Fruit fly (Drosophila melanogaster) whole organism, embryonic: ENCODE results near the gene CG9117.

Experiments used
- Atf6 ChIP-seq: fragments of 200-800 bp; sonication (Bioruptor generic); IDR thresholded peaks from 2 replicates; pipeline ENCODE4 v1.3.6; 2022; ENCODE audit warnings: missing biosample characterization, missing genetic modification characterization
- CG10321 ChIP-seq: fragments of 200-800 bp; sonication (Bioruptor generic); IDR thresholded peaks from 2 replicates; pipeline ENCODE4 v1.3.6; 2022; ENCODE audit warnings: missing biosample characterization, missing genetic modification characterization
- CG12219 ChIP-seq: fragments of 200-800 bp; sonication (Bioruptor generic); optimal IDR thresholded peaks from 3 replicates; lab custom pipeline; 2018; ENCODE audit warnings: missing biosample characterization, mild to moderate bottlenecking, missing genetic modification characterization
- CG17328 ChIP-seq: fragments of 200-800 bp; sonication (Bioruptor generic); IDR thresholded peaks from 2 replicates; pipeline ENCODE4 v1.3.6; 2022; ENCODE audit warnings: missing biosample characterization, missing genetic modification characterization
- CG2199 ChIP-seq: fragments of 200-800 bp; sonication (Bioruptor generic); IDR thresholded peaks from 3 replicates; pipeline ENCODE4 v1.3.6; 2022; ENCODE audit warnings: missing biosample characterization, missing genetic modification characterization
- CG2202 ChIP-seq: fragments of 200-800 bp; sonication (Bioruptor generic); optimal IDR thresholded peaks from 2 replicates; lab custom pipeline; 2018; ENCODE audit warnings: missing biosample characterization, mild to moderate bottlenecking, missing genetic modification characterization
- CG2889 ChIP-seq: fragments of 200-800 bp; sonication (Bioruptor generic); IDR thresholded peaks from 3 replicates; pipeline ENCODE4 v1.3.6; 2022; ENCODE audit warnings: missing biosample characterization, missing genetic modification characterization
- CG30431 ChIP-seq: fragments of 200-800 bp; sonication (Bioruptor generic); optimal IDR thresholded peaks from 2 replicates; lab custom pipeline; 2017; ENCODE audit warnings: missing biosample characterization, missing genetic modification characterization
- CG4328 ChIP-seq: fragments of 200-800 bp; sonication (Bioruptor generic); optimal IDR thresholded peaks from 3 replicates; lab custom pipeline; 2017; ENCODE audit warnings: missing biosample characterization, missing genetic modification reagents, missing genetic modification characterization
- CG4854 ChIP-seq: fragments of 200-800 bp; sonication (Bioruptor generic); optimal IDR thresholded peaks from 2 replicates; lab custom pipeline; 2016; ENCODE audit warnings: missing biosample characterization, missing genetic modification characterization, inconsistent platforms
- CG7963 ChIP-seq: fragments of 200-800 bp; sonication (Bioruptor generic); IDR thresholded peaks from 3 replicates; pipeline ENCODE4 v1.3.6; 2022; ENCODE audit warnings: missing biosample characterization, missing genetic modification characterization; ENCODE audit not compliant: partially characterized antibody
- CG8944 ChIP-seq: fragments of 200-800 bp; sonication (Bioruptor generic); optimal IDR thresholded peaks from 3 replicates; lab custom pipeline; 2016; ENCODE audit warnings: missing biosample characterization, missing genetic modification characterization
- CG9609 ChIP-seq: fragments of 200-800 bp; sonication (Bioruptor generic); optimal IDR thresholded peaks from 3 replicates; lab custom pipeline; 2016; ENCODE audit warnings: missing biosample characterization, missing genetic modification characterization
- CG9727 ChIP-seq: fragments of 200-800 bp; sonication (Bioruptor generic); optimal IDR thresholded peaks from 3 replicates; lab custom pipeline; 2017; ENCODE audit warnings: missing biosample characterization, mild to moderate bottlenecking, missing genetic modification characterization
- CG9817 ChIP-seq: fragments of 200-800 bp; sonication (Bioruptor generic); optimal IDR thresholded peaks from 2 replicates; lab custom pipeline; 2018; ENCODE audit warnings: missing biosample characterization, mild to moderate bottlenecking, missing genetic modification characterization, moderate library complexity
- CG9876 ChIP-seq: fragments of 200-800 bp; sonication (Bioruptor generic); optimal IDR thresholded peaks from 2 replicates; lab custom pipeline; 2016; ENCODE audit warnings: missing biosample characterization, missing genetic modification characterization
- E2f2 ChIP-seq: fragments of 200-800 bp; sonication (Bioruptor generic); IDR thresholded peaks from 2 replicates; pipeline ENCODE4 v1.3.6; 2022; ENCODE audit warnings: missing biosample characterization, missing genetic modification characterization
- ERR ChIP-seq: fragments of 200-800 bp; sonication (Bioruptor generic); optimal IDR thresholded peaks from 2 replicates; lab custom pipeline; 2016; ENCODE audit warnings: missing biosample characterization, missing genetic modification characterization
- Ets97D ChIP-seq: fragments of 200-800 bp; sonication (Bioruptor generic); optimal IDR thresholded peaks from 3 replicates; lab custom pipeline; 2016; ENCODE audit warnings: missing biosample characterization, missing genetic modification characterization
- HLH54F ChIP-seq: fragments of 200-800 bp; sonication (Bioruptor generic); optimal IDR thresholded peaks from 3 replicates; lab custom pipeline; 2016; ENCODE audit warnings: missing biosample characterization, missing genetic modification characterization
- Hmr ChIP-seq: fragments of 200-800 bp; sonication (Bioruptor generic); optimal IDR thresholded peaks from 3 replicates; lab custom pipeline; 2017; ENCODE audit warnings: mild to moderate bottlenecking, missing biosample characterization, missing genetic modification reagents, missing genetic modification characterization
- Meics ChIP-seq: fragments of 200-800 bp; sonication (Bioruptor generic); optimal IDR thresholded peaks from 2 replicates; lab custom pipeline; 2017; ENCODE audit warnings: missing biosample characterization, mild to moderate bottlenecking, missing genetic modification characterization
- NK7.1 ChIP-seq: fragments of 200-800 bp; sonication (Bioruptor generic); optimal IDR thresholded peaks from 3 replicates; lab custom pipeline; 2016; ENCODE audit warnings: missing biosample characterization, missing genetic modification characterization
- Pdp1 ChIP-seq, 2 experiments: fragments of 200-800 bp; sonication (Bioruptor generic); optimal IDR thresholded peaks; 3 replicates each; lab custom pipeline; 2016; ENCODE audit warnings: missing biosample characterization in 2 of 2, missing genetic modification characterization in 2 of 2, mild to moderate bottlenecking in 1 of 2, moderate library complexity in 1 of 2
- Sin3A ChIP-seq: fragments of >200 bp; optimal IDR thresholded peaks from 2 replicates; lab custom pipeline; 2018
- Ssrp ChIP-seq: fragments of 200-800 bp; sonication (Bioruptor generic); optimal IDR thresholded peaks from 2 replicates; lab custom pipeline; 2018; ENCODE audit warnings: missing biosample characterization, mild to moderate bottlenecking, missing genetic modification characterization, moderate library complexity
- Stat92E ChIP-seq, 3 experiments: fragments of >200 bp in 2 of 3; fragments of 200-800 bp in 1 of 3; sonication (Bioruptor generic) in 1 of 3; optimal IDR thresholded peaks; 2 replicates each; lab custom pipeline; 2017 to 2019; ENCODE audit warnings: missing biosample characterization in 3 of 3, missing genetic modification characterization in 3 of 3, mild to moderate bottlenecking in 1 of 3, moderate library complexity in 1 of 3
- Taf1 ChIP-seq: fragments of 200-800 bp; sonication (Bioruptor generic); IDR thresholded peaks from 2 replicates; pipeline ENCODE4 v1.3.6; 2022; ENCODE audit warnings: missing biosample characterization, missing genetic modification characterization
- Xrp1 ChIP-seq: fragments of 200-800 bp; sonication (Bioruptor generic); IDR thresholded peaks from 2 replicates; pipeline ENCODE4 v1.3.6; 2022; ENCODE audit warnings: missing biosample characterization, missing genetic modification characterization
- al ChIP-seq: fragments of 200-800 bp; sonication (Bioruptor generic); IDR thresholded peaks from 2 replicates; pipeline ENCODE4 v1.3.6; 2022; ENCODE audit warnings: missing biosample characterization, missing genetic modification characterization
- amos ChIP-seq: fragments of 200-800 bp; sonication (Bioruptor generic); IDR thresholded peaks from 2 replicates; pipeline ENCODE4 v1.3.6; 2022; ENCODE audit warnings: missing biosample characterization, missing genetic modification characterization; ENCODE audit not compliant: partially characterized antibody
- ato ChIP-seq: fragments of 200-800 bp; sonication (Bioruptor generic); IDR thresholded peaks from 2 replicates; pipeline ENCODE4 v1.3.6; 2022; ENCODE audit warnings: missing biosample characterization, missing genetic modification characterization; ENCODE audit not compliant: partially characterized antibody
- dati ChIP-seq: fragments of 200-800 bp; sonication (Bioruptor generic); IDR thresholded peaks from 2 replicates; pipeline ENCODE4 v1.3.6; 2022; ENCODE audit warnings: missing biosample characterization, missing genetic modification characterization
- disco-r ChIP-seq: fragments of 200-800 bp; sonication (Bioruptor generic); optimal IDR thresholded peaks from 2 replicates; lab custom pipeline; 2016; ENCODE audit warnings: missing biosample characterization, missing genetic modification characterization
- gt ChIP-seq: fragments of 200-800 bp; sonication (Bioruptor generic); IDR thresholded peaks from 2 replicates; pipeline ENCODE4 v1.3.6; 2022; ENCODE audit warnings: missing biosample characterization, missing genetic modification characterization
- ham ChIP-seq: fragments of 200-800 bp; sonication (Bioruptor generic); IDR thresholded peaks from 2 replicates; pipeline ENCODE4 v1.3.6; 2022; ENCODE audit warnings: missing biosample characterization, missing genetic modification characterization
- kah ChIP-seq: fragments of 200-800 bp; sonication (Bioruptor generic); optimal IDR thresholded peaks from 2 replicates; lab custom pipeline; 2018; ENCODE audit warnings: missing biosample characterization, mild to moderate bottlenecking, missing genetic modification characterization
- klu ChIP-seq: fragments of 200-800 bp; sonication (Bioruptor generic); IDR thresholded peaks from 2 replicates; pipeline ENCODE4 v1.3.6; 2022; ENCODE audit warnings: missing biosample characterization, missing genetic modification characterization
- kni ChIP-seq: fragments of 200-800 bp; sonication (Bioruptor generic); optimal IDR thresholded peaks from 3 replicates; lab custom pipeline; 2017; ENCODE audit warnings: mild to moderate bottlenecking, missing biosample characterization, missing genetic modification reagents, missing genetic modification characterization
- knrl ChIP-seq: fragments of 200-800 bp; sonication (Bioruptor generic); IDR thresholded peaks from 3 replicates; pipeline ENCODE4 v1.3.6; 2022; ENCODE audit warnings: missing biosample characterization, missing genetic modification characterization; ENCODE audit not compliant: partially characterized antibody
- onecut ChIP-seq: fragments of 200-800 bp; sonication (Bioruptor generic); IDR thresholded peaks from 2 replicates; pipeline ENCODE4 v1.3.6; 2022; ENCODE audit warnings: missing biosample characterization, missing genetic modification characterization
- p53 ChIP-seq: fragments of 200-800 bp; sonication (Bioruptor generic); optimal IDR thresholded peaks from 2 replicates; lab custom pipeline; 2016; ENCODE audit warnings: missing biosample characterization, missing genetic modification characterization
- pita ChIP-seq: fragments of 200-800 bp; sonication (Bioruptor generic); optimal IDR thresholded peaks from 2 replicates; lab custom pipeline; 2017; ENCODE audit warnings: missing biosample characterization, mild to moderate bottlenecking, missing genetic modification characterization
- run ChIP-seq: fragments of 200-800 bp; sonication (Bioruptor generic); optimal IDR thresholded peaks from 3 replicates; lab custom pipeline; 2018; ENCODE audit warnings: missing biosample characterization, mild to moderate bottlenecking, missing genetic modification characterization
- sima ChIP-seq: fragments of 200-800 bp; sonication (Bioruptor generic); optimal IDR thresholded peaks from 2 replicates; lab custom pipeline; 2016; ENCODE audit warnings: missing biosample characterization, missing genetic modification characterization
- slou ChIP-seq: fragments of 200-800 bp; sonication (Bioruptor generic); optimal IDR thresholded peaks from 3 replicates; lab custom pipeline; 2016; ENCODE audit warnings: missing biosample characterization, missing genetic modification characterization
- sug ChIP-seq: fragments of 200-800 bp; optimal IDR thresholded peaks from 2 replicates; lab custom pipeline; 2019; ENCODE audit warnings: missing biosample characterization, mild to moderate bottlenecking, missing genetic modification characterization, moderate library complexity
- toy ChIP-seq: fragments of 200-800 bp; sonication (Bioruptor generic); IDR thresholded peaks from 2 replicates; pipeline ENCODE4 v1.3.6; 2022; ENCODE audit warnings: missing biosample characterization, missing genetic modification characterization
- tup ChIP-seq: fragments of 200-800 bp; sonication (Bioruptor generic); optimal IDR thresholded peaks from 2 replicates; lab custom pipeline; 2016; ENCODE audit warnings: missing biosample characterization, mild to moderate bottlenecking, missing genetic modification characterization, moderate library complexity
- wek ChIP-seq: fragments of 200-800 bp; sonication (Bioruptor generic); optimal IDR thresholded peaks from 3 replicates; lab custom pipeline; 2018; ENCODE audit warnings: missing biosample characterization, mild to moderate bottlenecking, missing genetic modification characterization, moderate library complexity
- yki ChIP-seq: fragments of >200 bp; optimal IDR thresholded peaks from 3 replicates; lab custom pipeline; 2018

Gene CG9117

DNA sequence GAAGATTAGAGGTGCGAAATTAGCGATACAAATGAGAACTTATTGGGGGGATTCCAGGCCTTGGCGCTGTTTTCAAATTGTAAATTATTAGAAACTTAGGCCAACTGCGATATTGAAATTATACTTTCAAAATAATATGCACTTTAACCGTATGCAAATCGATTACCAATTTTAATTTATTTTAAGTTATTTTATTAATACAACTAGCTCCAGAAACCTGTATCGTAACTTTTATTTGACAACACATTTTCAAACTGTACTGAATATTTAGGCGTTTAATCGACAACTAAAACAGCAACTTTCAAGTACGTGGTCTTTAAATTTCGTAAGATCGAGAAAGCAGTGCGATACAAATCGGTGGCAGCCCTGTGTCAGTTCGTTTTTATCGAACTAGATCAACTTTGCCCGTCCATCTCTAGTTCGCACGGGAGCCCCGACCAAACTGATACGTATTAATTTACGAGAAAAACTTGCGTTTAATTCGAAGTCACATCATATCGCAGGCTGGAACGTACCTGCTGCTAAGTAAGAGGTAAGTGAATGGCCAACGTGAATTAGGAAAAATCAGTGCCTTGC is 33.0 kb upstream of the CG9117 start, which contains the start of the genes CG9154 and Kr-h2 (continued):
- TF ChIP-seq CG4328 (GFP tag; lab: Kevin White, UChicago) (peak; percentile 24), sima (no peak), p53 (no peak), wek (GFP tag; lab: Kevin White, UChicago) (peak; percentile 95), CG7963 (GFP tag; lab: Robert Waterston, UW) (peak; percentile 77), CG12219 (GFP tag; lab: Kevin White, UChicago) (no peak), CG9876 (GFP tag; lab: Kevin White, UChicago) (no peak), Taf1 (GFP tag; lab: Robert Waterston, UW) (no peak), ham (GFP tag; lab: Robert Waterston, UW) (no peak), Stat92E (GFP tag; optimal IDR thresholded peaks at IDR 0.05; lab: Kevin White, UChicago) (no peak), knrl (GFP tag; lab: Robert Waterston, UW) (peak; percentile 77), Ets97D (peak; percentile 78), al (no peak), CG8944 (GFP tag; lab: Kevin White, UChicago) (no peak), ERR (GFP tag; lab: Kevin White, UChicago) (no peak), klu (no peak), tup (no peak), Sin3A (lab: Kevin White, UChicago) (peak; percentile 48), CG9817 (tag; lab: Kevin White, UChicago) (peak; percentile 37), Pdp1 (GFP tag; optimal IDR thresholded peaks at IDR 0.05; lab: Kevin White, UChicago) (peak in 1 of 2 experiments; percentile 18), CG10321 (no peak), CG9727 (GFP tag; lab: Kevin White, UChicago) (peak; percentile 39), CG4854 (GFP tag; lab: Kevin White, UChicago) (no peak), gt (GFP tag; lab: Robert Waterston, UW) (no peak), Atf6 (no peak), Hmr (GFP tag; lab: Kevin White, UChicago) (peak; percentile 58), dati (GFP tag; lab: Robert Waterston, UW) (no peak), NK7.1 (GFP tag; lab: Kevin White, UChicago) (no peak), E2f2 (GFP tag; lab: Robert Waterston, UW) (peak; percentile 87), CG2199 (GFP tag; lab: Robert Waterston, UW) (no peak), CG9609 (GFP tag; lab: Kevin White, UChicago) (peak; percentile 14), sug (tag; lab: Kevin White, UChicago) (peak; percentile 64), Ssrp (tag; lab: Kevin White, UChicago) (no peak), Meics (GFP tag; lab: Kevin White, UChicago) (peak; percentile 32), run (tag; lab: Kevin White, UChicago) (no peak), kni (GFP tag; lab: Kevin White, UChicago) (peak; percentile 55), CG2889 (GFP tag; lab: Robert Waterston, UW) (no peak), pita (no peak), disco-r (GFP tag; lab: Kevin White, UChicago) (no peak), CG17328 (GFP tag; lab: Robert Waterston, UW) (no peak), CG2202 (no peak), HLH54F (GFP tag; lab: Kevin White, UChicago) (peak; percentile 15), Xrp1 (GFP tag; lab: Robert Waterston, UW) (0 out of 2 replicates have a peak, but pooled peaks have one; percentile 7), yki (lab: Kevin White, UChicago) (no peak), toy (no peak), CG30431 (GFP tag; lab: Kevin White, UChicago) (no peak), onecut (0 out of 2 replicates have a peak, but pooled peaks have one; percentile 4), ato (GFP tag; lab: Robert Waterston, UW) (peak; percentile 62; the same call in 1 of the 2 replicates), kah (no peak), slou (GFP tag; lab: Kevin White, UChicago) (no peak), amos (GFP tag; lab: Robert Waterston, UW) (peak; percentile 75)
